Worm (Caenorhabditis elegans): ENCODE measurements around the gene T25B9.2.

- TF ChIP-seq tbx-8 (GFP tag; optimal IDR thresholded peaks at IDR 0.05) (no peak), pha-4 (tag; optimal IDR thresholded peaks at IDR 0.05) (no peak), zip-8 (tag; optimal IDR thresholded peaks at IDR 0.05) (no peak), elt-3 (tag; optimal IDR thresholded peaks at IDR 0.05) (no peak)
Measured at ce11 chrIV:10796707-10797106, 45.1 kb upstream of the T25B9.2 start.

All from whole organism, mixed stage, embryonic.